Fruit fly (Drosophila melanogaster) whole organism, adult: ENCODE measurements around the gene CG4822.

Experiments
- CG11617 ChIP-seq: fragments of 200-800 bp; sonication (Bioruptor generic); optimal IDR thresholded peaks from 2 replicates; lab custom pipeline; 2017; ENCODE audit warnings: mild to moderate bottlenecking, missing biosample characterization, missing genetic modification reagents, missing genetic modification characterization
- CG12768 ChIP-seq: fragments of 200-800 bp; sonication (Bioruptor generic); optimal IDR thresholded peaks from 2 replicates; lab custom pipeline; 2017; ENCODE audit warnings: missing biosample characterization, missing genetic modification characterization, mild to moderate bottlenecking, moderate library complexity, missing genetic modification reagents
- CG14711 ChIP-seq: fragments of 200-800 bp; sonication (Bioruptor generic); optimal IDR thresholded peaks from 2 replicates; lab custom pipeline; 2018; ENCODE audit warnings: missing biosample characterization, mild to moderate bottlenecking, missing genetic modification characterization, moderate library complexity
- CG1620 ChIP-seq: fragments of 200-800 bp; sonication (Bioruptor generic); optimal IDR thresholded peaks from 2 replicates; lab custom pipeline; 2016; ENCODE audit warnings: missing biosample characterization, missing genetic modification characterization
- CG33017 ChIP-seq: fragments of 200-800 bp; sonication (Bioruptor generic); optimal IDR thresholded peaks from 2 replicates; lab custom pipeline; 2018; ENCODE audit warnings: missing biosample characterization, mild to moderate bottlenecking, missing genetic modification characterization, moderate library complexity
- CG5204 ChIP-seq: fragments of 200-800 bp; sonication (Bioruptor generic); optimal IDR thresholded peaks from 2 replicates; lab custom pipeline; 2016; ENCODE audit warnings: missing biosample characterization, missing genetic modification characterization
- CG7045 ChIP-seq: fragments of 200-800 bp; sonication (Bioruptor generic); optimal IDR thresholded peaks from 2 replicates; lab custom pipeline; 2017; ENCODE audit warnings: missing biosample characterization, mild to moderate bottlenecking, missing genetic modification characterization
- CG7101 ChIP-seq: fragments of 200-800 bp; sonication (Bioruptor generic); optimal IDR thresholded peaks from 2 replicates; lab custom pipeline; 2018; ENCODE audit warnings: missing biosample characterization, mild to moderate bottlenecking, missing genetic modification characterization, moderate library complexity
- Clk ChIP-seq: fragments of 200-800 bp; sonication (Bioruptor generic); optimal IDR thresholded peaks from 2 replicates; lab custom pipeline; 2017; ENCODE audit warnings: missing biosample characterization, missing genetic modification characterization
- Crg-1 ChIP-seq: fragments of 200-800 bp; sonication (Bioruptor generic); optimal IDR thresholded peaks from 2 replicates; lab custom pipeline; 2016; ENCODE audit warnings: missing biosample characterization, missing genetic modification characterization
- Hr96 ChIP-seq: fragments of 200-800 bp; sonication (Bioruptor generic); optimal IDR thresholded peaks from 2 replicates; lab custom pipeline; 2016; ENCODE audit warnings: missing biosample characterization, missing genetic modification characterization
- Mnt ChIP-seq: fragments of 200-800 bp; sonication (Bioruptor generic); optimal IDR thresholded peaks from 2 replicates; lab custom pipeline; 2016; ENCODE audit warnings: missing biosample characterization, mild to moderate bottlenecking, missing genetic modification characterization
- bab1 ChIP-seq: fragments of 200-800 bp; sonication (Bioruptor generic); optimal IDR thresholded peaks from 3 replicates; lab custom pipeline; 2019; ENCODE audit warnings: missing biosample characterization, mild to moderate bottlenecking, missing genetic modification characterization, moderate library complexity
- cic ChIP-seq: fragments of 200-800 bp; sonication (Bioruptor generic); optimal IDR thresholded peaks from 2 replicates; lab custom pipeline; 2017; ENCODE audit warnings: missing biosample characterization, mild to moderate bottlenecking, missing genetic modification characterization, moderate library complexity
- cnc ChIP-seq, 2 experiments: fragments of >200 bp; optimal IDR thresholded peaks; 2 replicates each; lab custom pipeline; 2017
- kay ChIP-seq: fragments of 200-800 bp; sonication (Bioruptor generic); peaks from one replicate; lab custom pipeline; 2016; ENCODE audit warnings: missing biosample characterization, missing genetic modification characterization, borderline replicate concordance
- ovo ChIP-seq: fragments of 200-800 bp; sonication (Bioruptor generic); optimal IDR thresholded peaks from 2 replicates; lab custom pipeline; 2016; ENCODE audit warnings: missing biosample characterization, missing genetic modification characterization
- pad ChIP-seq: fragments of 200-800 bp; sonication (Bioruptor generic); optimal IDR thresholded peaks from 3 replicates; lab custom pipeline; 2017; ENCODE audit warnings: missing biosample characterization, missing genetic modification characterization, mild to moderate bottlenecking, moderate library complexity, missing genetic modification reagents
- tj ChIP-seq: fragments of 200-800 bp; sonication (Bioruptor generic); optimal IDR thresholded peaks from 3 replicates; lab custom pipeline; 2017; ENCODE audit warnings: missing biosample characterization, mild to moderate bottlenecking, missing genetic modification characterization, moderate library complexity
- toe ChIP-seq: fragments of 200-800 bp; sonication (Bioruptor generic); optimal IDR thresholded peaks from 2 replicates; lab custom pipeline; 2016; ENCODE audit warnings: missing biosample characterization, missing genetic modification characterization

Gene CG4822

DNA sequence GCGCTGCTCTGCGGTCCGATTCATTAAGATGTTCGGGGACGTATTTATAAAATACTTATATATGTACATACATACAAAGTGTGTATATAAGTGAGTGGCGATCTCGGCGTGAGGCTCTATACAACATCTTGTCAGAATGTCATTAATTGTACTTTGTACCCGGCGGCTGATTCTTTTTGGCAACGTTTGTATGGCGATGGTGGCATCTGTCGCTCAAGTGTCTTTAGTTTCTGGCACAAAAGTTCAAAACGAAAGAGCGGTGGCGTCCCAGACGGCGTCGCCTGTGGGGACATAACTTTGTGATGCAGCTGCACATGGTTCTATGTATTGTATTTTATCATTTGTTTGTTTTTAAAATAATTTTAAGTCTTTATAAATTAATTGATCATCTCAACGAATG lies 28.6 kb downstream of the CG4822 start:
- peak; percentile 58 for TF ChIP-seq Mnt (GFP tag; lab: Kevin White, UChicago)
- TF ChIP-seq CG1620 (GFP tag; lab: Kevin White, UChicago) = peak; percentile 6
- no peak for TF ChIP-seq pad (GFP tag; lab: Kevin White, UChicago)
- peak; percentile 59 for TF ChIP-seq toe

- TF ChIP-seq tj (GFP tag; lab: Kevin White, UChicago) = no peak
- no peak for TF ChIP-seq CG33017
- TF ChIP-seq CG14711 (tag; lab: Kevin White, UChicago) = no peak
- TF ChIP-seq cic (GFP tag; lab: Kevin White, UChicago) = no peak
- no peak for TF ChIP-seq pad (GFP tag; lab: Kevin White, UChicago)
- TF ChIP-seq Clk (GFP tag; lab: Kevin White, UChicago) = no peak
- TF ChIP-seq ovo = no peak
- TF ChIP-seq CG7101 (tag; lab: Kevin White, UChicago) = no peak
- no peak for TF ChIP-seq kay
- no peak for TF ChIP-seq CG7045 (GFP tag; lab: Kevin White, UChicago)
- TF ChIP-seq bab1 = no peak
- no peak for TF ChIP-seq cnc (optimal IDR thresholded peaks at IDR 0.05; lab: Kevin White, UChicago)
- no peak for TF ChIP-seq Mnt (GFP tag; lab: Kevin White, UChicago)
- no peak for TF ChIP-seq Crg-1 (GFP tag; lab: Kevin White, UChicago)
- no peak for TF ChIP-seq CG12768 (GFP tag; lab: Kevin White, UChicago)
- TF ChIP-seq Hr96 (GFP tag; lab: Kevin White, UChicago) = no peak
- no peak for TF ChIP-seq toe
- no peak for TF ChIP-seq CG5204 (GFP tag; lab: Kevin White, UChicago)
- TF ChIP-seq CG1620 (GFP tag; lab: Kevin White, UChicago) = no peak
These were observed 29.7 kb downstream of the CG4822 start for dm6 chr2L:91830-92229.

DNA sequence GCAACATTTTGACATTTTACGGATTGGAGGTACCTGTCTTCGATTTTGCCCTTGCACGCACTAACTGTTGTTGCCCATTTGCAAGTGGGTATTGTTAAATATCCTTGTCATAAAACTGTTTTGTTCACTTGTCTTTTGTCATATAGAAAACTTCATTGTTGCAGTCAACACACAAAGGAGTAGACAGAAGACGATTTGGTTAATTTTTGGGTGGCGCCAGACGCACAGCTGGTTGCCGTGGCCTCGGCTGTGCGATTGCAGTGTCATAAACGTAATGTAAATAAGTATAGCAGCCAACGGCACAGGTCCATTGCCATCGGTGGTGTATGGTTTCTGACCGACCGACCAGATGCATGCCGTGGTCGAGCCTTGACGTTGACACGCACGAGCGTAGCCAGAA lies 30.2 kb downstream of the CG4822 start:
- TF ChIP-seq Clk (GFP tag; lab: Kevin White, UChicago) = no peak
- TF ChIP-seq pad (GFP tag; lab: Kevin White, UChicago) = no peak
- TF ChIP-seq cic (GFP tag; lab: Kevin White, UChicago) = no peak
- TF ChIP-seq cnc (optimal IDR thresholded peaks at IDR 0.05; lab: Kevin White, UChicago) = no peak
- no peak for TF ChIP-seq CG14711 (tag; lab: Kevin White, UChicago)
- TF ChIP-seq CG12768 (GFP tag; lab: Kevin White, UChicago) = no peak
- TF ChIP-seq CG7045 (GFP tag; lab: Kevin White, UChicago) = no peak
- TF ChIP-seq toe = no peak
- no peak for TF ChIP-seq CG7101 (tag; lab: Kevin White, UChicago)
- no peak for TF ChIP-seq ovo
- TF ChIP-seq CG1620 (GFP tag; lab: Kevin White, UChicago) = no peak

DNA sequence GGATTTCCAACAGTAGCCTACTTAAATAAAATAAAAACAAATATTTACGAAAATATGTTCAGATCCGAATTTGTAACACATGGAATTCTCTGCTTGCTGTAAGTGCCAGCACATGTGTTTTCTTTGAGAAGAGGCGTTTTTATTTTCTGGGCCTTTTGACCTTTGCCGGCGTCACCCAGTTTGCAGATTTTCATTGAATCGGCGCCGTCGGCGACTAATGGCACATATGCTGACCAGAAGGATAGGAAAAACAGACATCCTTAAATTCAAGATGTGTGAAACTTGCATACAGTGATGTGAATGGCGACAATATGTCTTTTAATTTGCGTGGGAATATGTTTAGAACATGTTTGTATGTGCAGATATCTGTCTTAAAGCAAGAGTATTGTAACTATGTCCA lies 31.5 kb downstream of the CG4822 start:
- TF ChIP-seq pad (GFP tag; lab: Kevin White, UChicago) (no peak), CG5204 (GFP tag; lab: Kevin White, UChicago) (no peak), CG11617 (GFP tag; lab: Kevin White, UChicago) (no peak), cic (GFP tag; lab: Kevin White, UChicago) (no peak), tj (GFP tag; lab: Kevin White, UChicago) (no peak), Crg-1 (GFP tag; lab: Kevin White, UChicago) (no peak), CG7045 (GFP tag; lab: Kevin White, UChicago) (no peak), kay (no peak), CG1620 (GFP tag; lab: Kevin White, UChicago) (no peak), Clk (GFP tag; lab: Kevin White, UChicago) (no peak), CG7101 (tag; lab: Kevin White, UChicago) (no peak), toe (no peak), ovo (no peak), Hr96 (GFP tag; lab: Kevin White, UChicago) (no peak), CG14711 (tag; lab: Kevin White, UChicago) (no peak), bab1 (no peak), Mnt (GFP tag; lab: Kevin White, UChicago) (no peak), CG12768 (GFP tag; lab: Kevin White, UChicago) (no peak), cnc (optimal IDR thresholded peaks at IDR 0.05; lab: Kevin White, UChicago) (no peak), CG33017 (no peak)

- TF ChIP-seq cnc (optimal IDR thresholded peaks at IDR 0.05; lab: Kevin White, UChicago) = no peak
- no peak for TF ChIP-seq CG11617 (GFP tag; lab: Kevin White, UChicago)
- no peak for TF ChIP-seq pad (GFP tag; lab: Kevin White, UChicago)
- no peak for TF ChIP-seq CG12768 (GFP tag; lab: Kevin White, UChicago)
- TF ChIP-seq CG14711 (tag; lab: Kevin White, UChicago) = no peak
- no peak for TF ChIP-seq Hr96 (GFP tag; lab: Kevin White, UChicago)
- no peak for TF ChIP-seq toe
- TF ChIP-seq CG7101 (tag; lab: Kevin White, UChicago) = no peak
- TF ChIP-seq tj (GFP tag; lab: Kevin White, UChicago) = no peak
- no peak for TF ChIP-seq CG5204 (GFP tag; lab: Kevin White, UChicago)
- TF ChIP-seq ovo = no peak
These were observed 32.4 kb downstream of the CG4822 start for dm6 chr2L:89158-89557.

- no peak for TF ChIP-seq Clk (GFP tag; lab: Kevin White, UChicago)
- no peak for TF ChIP-seq Mnt (GFP tag; lab: Kevin White, UChicago)
- no peak for TF ChIP-seq kay
- no peak for TF ChIP-seq cnc (optimal IDR thresholded peaks at IDR 0.05; lab: Kevin White, UChicago)
- no peak for TF ChIP-seq Crg-1 (GFP tag; lab: Kevin White, UChicago)
- no peak for TF ChIP-seq Hr96 (GFP tag; lab: Kevin White, UChicago)
- TF ChIP-seq CG33017 = no peak
- no peak for TF ChIP-seq toe
- no peak for TF ChIP-seq CG14711 (tag; lab: Kevin White, UChicago)
- TF ChIP-seq CG7101 (tag; lab: Kevin White, UChicago) = no peak
These were observed 33.0 kb downstream of the CG4822 start for dm6 chr2L:88528-88927.
